Worm (Caenorhabditis elegans): Measurements from ENCODE around the gene lmd-4.

Gene lmd-4

ce11 chrV:7320909-7321308 lies at the start of gene lmd-4:
TSS of gene lmd-4 (minus strand) at chrV:7321009.
- no peak for TF ChIP-seq sea-1 (GFP tag; conservative IDR thresholded peaks at IDR 0.05)
- no peak for TF ChIP-seq ceh-13 (GFP tag; optimal IDR thresholded peaks at IDR 0.05)
- TF ChIP-seq pes-1 (GFP tag; IDR thresholded peaks at IDR 0.05): no peak
- no peak for TF ChIP-seq ceh-36 (tag; optimal IDR thresholded peaks at IDR 0.05)
- TF ChIP-seq aly-1 (tag; optimal IDR thresholded peaks at IDR 0.05): no peak
- no peak for TF ChIP-seq hmg-4 (GFP tag; optimal IDR thresholded peaks at IDR 0.05)
- no peak for TF ChIP-seq B0310.2 (tag; optimal IDR thresholded peaks at IDR 0.05)
- no peak for TF ChIP-seq ama-1 (optimal IDR thresholded peaks at IDR 0.05)
- TF ChIP-seq tbx-37 (GFP tag; conservative IDR thresholded peaks at IDR 0.05): no peak
- TF ChIP-seq tra-4 (tag; optimal IDR thresholded peaks at IDR 0.05): no peak
- TF ChIP-seq ets-7 (tag; optimal IDR thresholded peaks at IDR 0.05): no peak
- TF ChIP-seq flt-1 (GFP tag; IDR thresholded peaks at IDR 0.05): no peak
- no peak for TF ChIP-seq F13C5.2 (tag; optimal IDR thresholded peaks at IDR 0.05)
- no peak for TF ChIP-seq hnd-1 (tag; optimal IDR thresholded peaks at IDR 0.05)
- TF ChIP-seq tbx-11 (GFP tag; IDR thresholded peaks at IDR 0.05): no peak

- TF ChIP-seq hmg-4 (GFP tag; optimal IDR thresholded peaks at IDR 0.05): no peak
- TF ChIP-seq hnd-1 (tag; optimal IDR thresholded peaks at IDR 0.05): no peak
- no peak for TF ChIP-seq ceh-13 (GFP tag; optimal IDR thresholded peaks at IDR 0.05)
- no peak for TF ChIP-seq tbx-37 (GFP tag; conservative IDR thresholded peaks at IDR 0.05)
- TF ChIP-seq sea-1 (GFP tag; conservative IDR thresholded peaks at IDR 0.05): no peak
- no peak for TF ChIP-seq ama-1 (optimal IDR thresholded peaks at IDR 0.05)
- TF ChIP-seq B0310.2 (tag; optimal IDR thresholded peaks at IDR 0.05): no peak
- TF ChIP-seq tra-4 (tag; optimal IDR thresholded peaks at IDR 0.05): no peak
- TF ChIP-seq scrt-1 (GFP tag; IDR thresholded peaks at IDR 0.05): no peak
- TF ChIP-seq tbx-11 (GFP tag; IDR thresholded peaks at IDR 0.05): no peak
- no peak for TF ChIP-seq ceh-36 (tag; optimal IDR thresholded peaks at IDR 0.05)
- no peak for TF ChIP-seq ets-7 (tag; optimal IDR thresholded peaks at IDR 0.05)
Measured at ce11 chrV:7369578-7369977, 48.8 kb upstream of the lmd-4 start, which contains the start of gene srj-14. TSS of gene srj-14 (plus strand) at chrV:7369708.

DNA sequence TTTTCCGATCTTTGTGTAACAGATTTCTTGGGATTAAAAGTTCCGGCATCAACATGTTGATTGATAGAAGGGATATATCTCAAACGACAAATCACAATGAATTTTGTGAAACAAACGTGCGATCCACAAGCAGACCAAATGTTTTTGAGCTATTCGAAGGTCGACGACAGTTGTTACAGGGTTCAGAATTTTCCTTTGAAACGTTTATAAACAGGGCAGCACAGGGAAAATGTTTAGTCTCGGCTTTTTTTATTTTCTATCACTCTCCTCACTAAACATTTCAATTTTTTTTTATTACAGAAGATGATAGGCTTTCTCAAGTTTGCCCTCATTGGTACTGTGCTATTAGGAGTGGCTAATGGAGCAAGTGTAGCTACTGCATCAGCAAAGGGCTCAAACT lies 44.1 kb upstream of the lmd-4 start, which contains the start of gene exc-13:
Gene exc-13, plus strand, starts transcription at position 301 of the 400 bp plus-strand sequence.
- no peak for TF ChIP-seq B0310.2 (tag; optimal IDR thresholded peaks at IDR 0.05)
- TF ChIP-seq flt-1 (GFP tag; IDR thresholded peaks at IDR 0.05): no peak
- no peak for TF ChIP-seq aly-1 (tag; optimal IDR thresholded peaks at IDR 0.05)
- no peak for TF ChIP-seq tbx-37 (GFP tag; conservative IDR thresholded peaks at IDR 0.05)

ce11 chrV:7364059-7364458 lies 43.2 kb upstream of the lmd-4 start, which contains the start of gene cyp-35A2:
TSS of gene cyp-35A2 (minus strand) at chrV:7364182.
- TF ChIP-seq ama-1 (optimal IDR thresholded peaks at IDR 0.05): no peak
- no peak for TF ChIP-seq hmbx-1 (tag; optimal IDR thresholded peaks at IDR 0.05)
- TF ChIP-seq hmg-4 (GFP tag; optimal IDR thresholded peaks at IDR 0.05): no peak
- no peak for TF ChIP-seq F13C5.2 (tag; optimal IDR thresholded peaks at IDR 0.05)
- no peak for TF ChIP-seq flt-1 (GFP tag; IDR thresholded peaks at IDR 0.05)
- no peak for TF ChIP-seq tbx-11 (GFP tag; IDR thresholded peaks at IDR 0.05)
- no peak for TF ChIP-seq hnd-1 (tag; optimal IDR thresholded peaks at IDR 0.05)
- no peak for TF ChIP-seq tra-4 (tag; optimal IDR thresholded peaks at IDR 0.05)
- no peak for TF ChIP-seq B0310.2 (tag; optimal IDR thresholded peaks at IDR 0.05)
- no peak for TF ChIP-seq ets-7 (tag; optimal IDR thresholded peaks at IDR 0.05)
- TF ChIP-seq sea-1 (GFP tag; conservative IDR thresholded peaks at IDR 0.05): no peak
- no peak for TF ChIP-seq ceh-36 (tag; optimal IDR thresholded peaks at IDR 0.05)
- no peak for TF ChIP-seq scrt-1 (GFP tag; IDR thresholded peaks at IDR 0.05)
- no peak for TF ChIP-seq tbx-37 (GFP tag; conservative IDR thresholded peaks at IDR 0.05)
- TF ChIP-seq pes-1 (GFP tag; IDR thresholded peaks at IDR 0.05): no peak

- TF ChIP-seq ets-7 (tag; optimal IDR thresholded peaks at IDR 0.05) (no peak), flt-1 (GFP tag; IDR thresholded peaks at IDR 0.05) (no peak), pes-1 (GFP tag; IDR thresholded peaks at IDR 0.05) (no peak), hmbx-1 (tag; optimal IDR thresholded peaks at IDR 0.05) (no peak), scrt-1 (GFP tag; IDR thresholded peaks at IDR 0.05) (no peak), aly-1 (tag; optimal IDR thresholded peaks at IDR 0.05) (no peak), ama-1 (optimal IDR thresholded peaks at IDR 0.05) (no peak), ceh-13 (GFP tag; optimal IDR thresholded peaks at IDR 0.05) (no peak), B0310.2 (tag; optimal IDR thresholded peaks at IDR 0.05) (no peak), sea-1 (GFP tag; conservative IDR thresholded peaks at IDR 0.05) (no peak), hmg-4 (GFP tag; optimal IDR thresholded peaks at IDR 0.05) (no peak), ceh-36 (tag; optimal IDR thresholded peaks at IDR 0.05) (no peak), tbx-37 (GFP tag; conservative IDR thresholded peaks at IDR 0.05) (no peak)
Measured at ce11 chrV:7361673-7362072, 40.9 kb upstream of the lmd-4 start, which contains the start of gene cyp-35A1. TSS of gene cyp-35A1 (minus strand) at chrV:7361773.

ce11 chrV:7357132-7357531 lies 36.3 kb upstream of the lmd-4 start, which contains the start of gene C03G6.6:
TSS of gene C03G6.6 (plus strand) at chrV:7357432.
- no peak for TF ChIP-seq hnd-1 (tag; optimal IDR thresholded peaks at IDR 0.05)
- no peak for TF ChIP-seq ceh-13 (GFP tag; optimal IDR thresholded peaks at IDR 0.05)
- no peak for TF ChIP-seq F13C5.2 (tag; optimal IDR thresholded peaks at IDR 0.05)
- TF ChIP-seq ama-1 (optimal IDR thresholded peaks at IDR 0.05): no peak
- no peak for TF ChIP-seq aly-1 (tag; optimal IDR thresholded peaks at IDR 0.05)
- no peak for TF ChIP-seq ets-7 (tag; optimal IDR thresholded peaks at IDR 0.05)
- no peak for TF ChIP-seq tra-4 (tag; optimal IDR thresholded peaks at IDR 0.05)
- TF ChIP-seq sea-1 (GFP tag; conservative IDR thresholded peaks at IDR 0.05): no peak
- TF ChIP-seq tbx-11 (GFP tag; IDR thresholded peaks at IDR 0.05): no peak

ce11 chrV:7356684-7357083 lies 35.9 kb upstream of the lmd-4 start, which contains the start of gene C03G6.21:
TSS of gene C03G6.21 (minus strand) at chrV:7356784.
- TF ChIP-seq ets-7 (tag; optimal IDR thresholded peaks at IDR 0.05) (no peak), hmbx-1 (tag; optimal IDR thresholded peaks at IDR 0.05) (no peak), B0310.2 (tag; optimal IDR thresholded peaks at IDR 0.05) (no peak), pes-1 (GFP tag; IDR thresholded peaks at IDR 0.05) (no peak), F13C5.2 (tag; optimal IDR thresholded peaks at IDR 0.05) (no peak), hnd-1 (tag; optimal IDR thresholded peaks at IDR 0.05) (no peak), hmg-4 (GFP tag; optimal IDR thresholded peaks at IDR 0.05) (no peak), ceh-36 (tag; optimal IDR thresholded peaks at IDR 0.05) (no peak), sea-1 (GFP tag; conservative IDR thresholded peaks at IDR 0.05) (no peak), aly-1 (tag; optimal IDR thresholded peaks at IDR 0.05) (no peak), ceh-13 (GFP tag; optimal IDR thresholded peaks at IDR 0.05) (no peak), tbx-11 (GFP tag; IDR thresholded peaks at IDR 0.05) (no peak)
